Fruit fly (Drosophila melanogaster) whole organism, embryonic: ENCODE measurements around the gene COX7AL2.

Experiments
- B-H2 ChIP-seq: fragments of 200-800 bp; sonication (Bioruptor generic); optimal IDR thresholded peaks from 2 replicates; lab custom pipeline; 2018; ENCODE audit warnings: missing biosample characterization, mild to moderate bottlenecking, missing genetic modification characterization
- Blimp-1 ChIP-seq: fragments of 200-800 bp; sonication (Bioruptor generic); optimal IDR thresholded peaks from 3 replicates; lab custom pipeline; 2018; ENCODE audit warnings: missing biosample characterization, missing genetic modification characterization, mild to moderate bottlenecking, moderate library complexity, missing genetic modification reagents
- CG10267 ChIP-seq: fragments of 200-800 bp; sonication (Bioruptor generic); optimal IDR thresholded peaks from 2 replicates; lab custom pipeline; 2018; ENCODE audit warnings: missing biosample characterization, mild to moderate bottlenecking, missing genetic modification characterization, moderate library complexity
- CG10979 ChIP-seq: fragments of 200-800 bp; sonication (Bioruptor generic); optimal IDR thresholded peaks from 2 replicates; lab custom pipeline; 2018; ENCODE audit warnings: missing biosample characterization, mild to moderate bottlenecking, missing genetic modification characterization, moderate library complexity
- CG11723 ChIP-seq: fragments of 200-800 bp; sonication (Bioruptor generic); optimal IDR thresholded peaks from 2 replicates; lab custom pipeline; 2017; ENCODE audit warnings: missing biosample characterization, mild to moderate bottlenecking, missing genetic modification characterization
- CG14710 ChIP-seq: fragments of 200-800 bp; sonication (Bioruptor generic); optimal IDR thresholded peaks from 3 replicates; lab custom pipeline; 2019; ENCODE audit warnings: missing biosample characterization, mild to moderate bottlenecking, missing genetic modification characterization, moderate library complexity
- CG1529 ChIP-seq: fragments of 200-800 bp; sonication (Bioruptor generic); optimal IDR thresholded peaks from 3 replicates; lab custom pipeline; 2018; ENCODE audit warnings: missing biosample characterization, missing genetic modification characterization
- CG15514 ChIP-seq: fragments of 200-800 bp; sonication (Bioruptor generic); optimal IDR thresholded peaks from 3 replicates; lab custom pipeline; 2017; ENCODE audit warnings: missing biosample characterization, missing genetic modification characterization, mild to moderate bottlenecking, moderate library complexity, missing genetic modification reagents
- CG16863 ChIP-seq: fragments of 200-800 bp; sonication (Bioruptor generic); optimal IDR thresholded peaks from 3 replicates; lab custom pipeline; 2016; ENCODE audit warnings: missing biosample characterization, missing genetic modification characterization
- CG18262 ChIP-seq: fragments of 200-800 bp; optimal IDR thresholded peaks from 3 replicates; lab custom pipeline; 2019; ENCODE audit warnings: missing biosample characterization, mild to moderate bottlenecking, missing genetic modification characterization, moderate library complexity
- CG2202 ChIP-seq: fragments of 200-800 bp; sonication (Bioruptor generic); optimal IDR thresholded peaks from 2 replicates; lab custom pipeline; 2018; ENCODE audit warnings: missing biosample characterization, mild to moderate bottlenecking, missing genetic modification characterization
- CG2712 ChIP-seq: fragments of 200-800 bp; optimal IDR thresholded peaks from 3 replicates; lab custom pipeline; 2019; ENCODE audit warnings: missing biosample characterization, mild to moderate bottlenecking, missing genetic modification characterization, moderate library complexity
- CG2889 ChIP-seq: fragments of 200-800 bp; sonication (Bioruptor generic); IDR thresholded peaks from 3 replicates; pipeline ENCODE4 v1.3.6; 2022; ENCODE audit warnings: missing biosample characterization, missing genetic modification characterization
- CG32767 ChIP-seq: fragments of 200-800 bp; sonication (Bioruptor generic); IDR thresholded peaks from 2 replicates; pipeline ENCODE4 v1.3.6; 2022; ENCODE audit warnings: missing biosample characterization, missing genetic modification characterization
- CG4360 ChIP-seq: fragments of 200-800 bp; sonication (Bioruptor generic); IDR thresholded peaks from 2 replicates; pipeline ENCODE4 v1.3.6; 2022; ENCODE audit warnings: missing biosample characterization, missing genetic modification characterization
- CG6854 ChIP-seq: fragments of 200-800 bp; sonication (Bioruptor generic); optimal IDR thresholded peaks from 3 replicates; lab custom pipeline; 2017; ENCODE audit warnings: missing biosample characterization, mild to moderate bottlenecking, missing genetic modification characterization
- CG9797 ChIP-seq: fragments of 200-800 bp; sonication (Bioruptor generic); optimal IDR thresholded peaks from 3 replicates; lab custom pipeline; 2018; ENCODE audit warnings: missing biosample characterization, mild to moderate bottlenecking, missing genetic modification characterization
- Dll ChIP-seq: fragments of 200-800 bp; sonication (Bioruptor generic); IDR thresholded peaks from 4 replicates; pipeline ENCODE4 v1.3.6; 2022; ENCODE audit warnings: missing biosample characterization, missing genetic modification characterization; ENCODE audit not compliant: partially characterized antibody
- MTF-1 ChIP-seq: fragments of 200-800 bp; sonication (Bioruptor generic); optimal IDR thresholded peaks from 2 replicates; lab custom pipeline; 2018; ENCODE audit warnings: missing biosample characterization, mild to moderate bottlenecking, missing genetic modification characterization, borderline replicate concordance
- Med ChIP-seq: fragments of 200-800 bp; sonication (Bioruptor generic); peaks from one replicate; lab custom pipeline; 2016; ENCODE audit warnings: missing biosample characterization, missing genetic modification characterization, mild to moderate bottlenecking, inconsistent platforms, moderate library complexity
- Rfx ChIP-seq: fragments of 200-800 bp; sonication (Bioruptor generic); IDR thresholded peaks from 2 replicates; pipeline ENCODE4 v1.3.6; 2022; ENCODE audit warnings: missing biosample characterization, missing genetic modification characterization
- Trl ChIP-seq, 3 experiments: fragments of >200 bp in 2 of 3; fragments of 200-800 bp in 1 of 3; sonication (Bioruptor generic) in 1 of 3; optimal IDR thresholded peaks; 2 replicates in 1 of 3; 3 replicates in 2 of 3; lab custom pipeline; 2016 to 2017; ENCODE audit warnings: missing biosample characterization in 1 of 3, missing genetic modification characterization in 1 of 3
- Vsx1 ChIP-seq: fragments of 200-800 bp; sonication (Bioruptor generic); optimal IDR thresholded peaks from 2 replicates; lab custom pipeline; 2017; ENCODE audit warnings: missing biosample characterization, mild to moderate bottlenecking, missing genetic modification characterization, missing genetic modification reagents
- amos ChIP-seq: fragments of 200-800 bp; sonication (Bioruptor generic); IDR thresholded peaks from 2 replicates; pipeline ENCODE4 v1.3.6; 2022; ENCODE audit warnings: missing biosample characterization, missing genetic modification characterization; ENCODE audit not compliant: partially characterized antibody
- bbx ChIP-seq: fragments of 200-800 bp; sonication (Bioruptor generic); IDR thresholded peaks from 2 replicates; pipeline ENCODE4 v1.3.6; 2022; ENCODE audit warnings: missing biosample characterization, missing genetic modification characterization; ENCODE audit not compliant: partially characterized antibody
- caup ChIP-seq: fragments of 200-800 bp; sonication (Bioruptor generic); optimal IDR thresholded peaks from 3 replicates; lab custom pipeline; 2017; ENCODE audit warnings: missing biosample characterization, mild to moderate bottlenecking, missing genetic modification characterization, moderate library complexity; ENCODE audit not compliant: severe bottlenecking
- cg ChIP-seq: fragments of 200-800 bp; sonication (Bioruptor generic); optimal IDR thresholded peaks from 3 replicates; lab custom pipeline; 2019; ENCODE audit warnings: missing biosample characterization, mild to moderate bottlenecking, missing genetic modification characterization, moderate library complexity
- fd102C ChIP-seq: fragments of 200-800 bp; sonication (Bioruptor generic); optimal IDR thresholded peaks from 2 replicates; lab custom pipeline; 2018; ENCODE audit warnings: missing biosample characterization, mild to moderate bottlenecking, missing genetic modification characterization, moderate library complexity
- kni ChIP-seq: fragments of 200-800 bp; sonication (Bioruptor generic); optimal IDR thresholded peaks from 3 replicates; lab custom pipeline; 2017; ENCODE audit warnings: mild to moderate bottlenecking, missing biosample characterization, missing genetic modification reagents, missing genetic modification characterization
- lab ChIP-seq: fragments of 200-800 bp; sonication (Bioruptor generic); optimal IDR thresholded peaks from 3 replicates; lab custom pipeline; 2017; ENCODE audit warnings: missing biosample characterization, missing genetic modification characterization, mild to moderate bottlenecking, moderate library complexity, missing genetic modification reagents
- lbe ChIP-seq: fragments of 200-800 bp; sonication (Bioruptor generic); optimal IDR thresholded peaks from 2 replicates; lab custom pipeline; 2016; ENCODE audit warnings: missing biosample characterization, mild to moderate bottlenecking, missing genetic modification characterization
- mld ChIP-seq: fragments of 200-800 bp; sonication (Bioruptor generic); IDR thresholded peaks from 3 replicates; pipeline ENCODE4 v1.3.6; 2022; ENCODE audit warnings: missing biosample characterization, missing genetic modification characterization; ENCODE audit not compliant: partially characterized antibody
- odd ChIP-seq: fragments of 200-800 bp; sonication (Bioruptor generic); optimal IDR thresholded peaks from 2 replicates; lab custom pipeline; 2017; ENCODE audit warnings: missing biosample characterization, mild to moderate bottlenecking, missing genetic modification characterization
- org-1 ChIP-seq: fragments of 200-800 bp; sonication (Bioruptor generic); optimal IDR thresholded peaks from 2 replicates; lab custom pipeline; 2017; ENCODE audit warnings: missing biosample characterization, missing genetic modification characterization
- pan ChIP-seq, 4 experiments: fragments of >200 bp in 3 of 4; fragments of 200-800 bp in 1 of 4; sonication (Bioruptor generic) in 1 of 4; optimal IDR thresholded peaks in 3 of 4; IDR thresholded peaks in 1 of 4; 2 replicates each; pipeline versions ENCODE4 v1.3.6 to Lab custom; 2017 to 2022; ENCODE audit warnings: missing biosample characterization in 2 of 4, missing genetic modification characterization in 2 of 4, mixed read lengths in 1 of 4
- psq ChIP-seq: fragments of 200-800 bp; sonication (Bioruptor generic); optimal IDR thresholded peaks from 2 replicates; lab custom pipeline; 2017; ENCODE audit warnings: missing biosample characterization, missing genetic modification characterization
- pum ChIP-seq: fragments of 200-800 bp; sonication (Bioruptor generic); optimal IDR thresholded peaks from 2 replicates; lab custom pipeline; 2016; ENCODE audit warnings: missing biosample characterization, missing genetic modification characterization
- rib ChIP-seq: fragments of 200-800 bp; sonication (Bioruptor generic); IDR thresholded peaks from 2 replicates; pipeline ENCODE4 v1.3.6; 2022; ENCODE audit warnings: missing biosample characterization, missing genetic modification characterization
- scrt ChIP-seq: fragments of 200-800 bp; sonication (Bioruptor generic); optimal IDR thresholded peaks from 2 replicates; lab custom pipeline; 2018; ENCODE audit warnings: missing biosample characterization, mild to moderate bottlenecking, missing genetic modification characterization, moderate library complexity
- sqz ChIP-seq: fragments of 200-800 bp; sonication (Bioruptor generic); optimal IDR thresholded peaks from 3 replicates; lab custom pipeline; 2018; ENCODE audit warnings: missing biosample characterization, mild to moderate bottlenecking, missing genetic modification characterization
- sr ChIP-seq: fragments of 200-800 bp; sonication (Bioruptor generic); IDR thresholded peaks from 3 replicates; pipeline ENCODE4 v1.3.6; 2022; ENCODE audit warnings: missing biosample characterization, missing genetic modification characterization
- tll ChIP-seq, 2 experiments: fragments of 200-800 bp in 1 of 2; fragments of >200 bp in 1 of 2; sonication (Bioruptor generic) in 1 of 2; optimal IDR thresholded peaks; 2 replicates each; lab custom pipeline; 2017 to 2019; ENCODE audit warnings: missing biosample characterization in 2 of 2, missing genetic modification characterization in 2 of 2, mild to moderate bottlenecking in 1 of 2, moderate library complexity in 1 of 2
- tna ChIP-seq: fragments of 200-800 bp; sonication (Bioruptor generic); IDR thresholded peaks from 2 replicates; pipeline ENCODE4 v1.3.6; 2022; ENCODE audit warnings: missing biosample characterization, missing genetic modification characterization; ENCODE audit not compliant: partially characterized antibody
- tx ChIP-seq: fragments of 200-800 bp; sonication (Bioruptor generic); optimal IDR thresholded peaks from 2 replicates; lab custom pipeline; 2016; ENCODE audit warnings: missing biosample characterization, missing genetic modification characterization
- vvl ChIP-seq: fragments of 200-800 bp; sonication (Bioruptor generic); IDR thresholded peaks from 2 replicates; pipeline ENCODE4 v1.3.6; 2022; ENCODE audit warnings: missing biosample characterization, missing genetic modification characterization

Gene COX7AL2

dm6 chr2L:2177969-2178809 lies 19.5 kb downstream of the COX7AL2 start, which contains the start of gene aop (continued):
- TF ChIP-seq Trl (optimal IDR thresholded peaks at IDR 0.05; lab: Kevin White, UChicago) = no peak
- peak; percentile 72 for TF ChIP-seq Trl (GFP tag; optimal IDR thresholded peaks at IDR 0.05; lab: Kevin White, UChicago)
- TF ChIP-seq CG15514 (GFP tag; lab: Kevin White, UChicago) = peak; percentile 16
- peak; percentile 30; the same call in 1 of the 2 replicates for TF ChIP-seq tna (GFP tag; lab: Robert Waterston, UW)
- peak; percentile 77 for TF ChIP-seq fd102C
- no peak for TF ChIP-seq CG11723 (GFP tag; lab: Kevin White, UChicago)
- TF ChIP-seq bbx (GFP tag; lab: Robert Waterston, UW) = 0 out of 2 replicates have a peak, but pooled peaks have one; percentile 17
- peak; percentile 84 for TF ChIP-seq cg
- peak; percentile 15 for TF ChIP-seq CG14710
- TF ChIP-seq CG18262 (tag; lab: Kevin White, UChicago) = peak; percentile 24
- no peak for TF ChIP-seq pum (GFP tag; lab: Kevin White, UChicago)
- TF ChIP-seq amos (GFP tag; lab: Robert Waterston, UW) = peak; percentile 32; the same call in 1 of the 2 replicates
- peak; percentile 71 for TF ChIP-seq psq (GFP tag; lab: Kevin White, UChicago)
- TF ChIP-seq scrt = peak; percentile 42
- peak; percentile 26 for TF ChIP-seq Blimp-1 (GFP tag; lab: Kevin White, UChicago)
- peak; percentile 16 for TF ChIP-seq CG16863 (GFP tag; lab: Kevin White, UChicago)
- peak; percentile 72 for TF ChIP-seq kni (GFP tag; lab: Kevin White, UChicago)
- 0 out of 2 replicates have a peak, but pooled peaks have one; percentile 34 for TF ChIP-seq CG32767 (GFP tag; lab: Robert Waterston, UW)
- TF ChIP-seq CG10979 (tag; lab: Kevin White, UChicago) = peak; percentile 4
- TF ChIP-seq CG2202 (tag; lab: Kevin White, UChicago) = peak; percentile 10
- peak; percentile 53 for TF ChIP-seq sqz (GFP tag; lab: Kevin White, UChicago)
- TF ChIP-seq Rfx (GFP tag; lab: Robert Waterston, UW) = peak; percentile 38; the same call in 1 of the 2 replicates
- TF ChIP-seq CG9797 = no peak
- TF ChIP-seq caup (GFP tag; lab: Kevin White, UChicago) = peak; percentile 18
- peak; percentile 73; the same call in 2 of the 3 replicates for TF ChIP-seq sr (GFP tag; lab: Robert Waterston, UW)
- TF ChIP-seq tll (GFP tag; optimal IDR thresholded peaks at IDR 0.05; lab: Kevin White, UChicago) = peak in 1 of 2 experiments; percentile 77
- no peak for TF ChIP-seq org-1 (GFP tag; lab: Kevin White, UChicago)
- peak; percentile 16; the same call in 1 of the 2 replicates for TF ChIP-seq rib (GFP tag; lab: Robert Waterston, UW)
- peak; percentile 47 for TF ChIP-seq CG2712
- peak; percentile 36 for TF ChIP-seq B-H2
- no peak for TF ChIP-seq CG2889 (GFP tag; lab: Robert Waterston, UW)
- TF ChIP-seq lab (GFP tag; lab: Kevin White, UChicago) = peak; percentile 52
- TF ChIP-seq CG10267 (tag; lab: Kevin White, UChicago) = peak; percentile 18
- 0 out of 4 replicates have a peak, but pooled peaks have one; percentile 22 for TF ChIP-seq Dll (GFP tag; lab: Robert Waterston, UW)
- TF ChIP-seq Med = peak; percentile 90
- TF ChIP-seq CG6854 (GFP tag; lab: Kevin White, UChicago) = peak; percentile 48
- TF ChIP-seq CG4360 (GFP tag; lab: Robert Waterston, UW) = peak; percentile 89
- TF ChIP-seq pan (optimal IDR thresholded peaks at IDR 0.05; lab: Kevin White, UChicago) = no peak
- peak in 1 of 2 experiments; percentile 54 for TF ChIP-seq pan (GFP tag; optimal IDR thresholded peaks at IDR 0.05 in 1 of 2, IDR thresholded peaks at IDR 0.05 in 1 of 2)
- TF ChIP-seq CG1529 (GFP tag; lab: Kevin White, UChicago) = peak; percentile 9
- no peak for TF ChIP-seq mld (GFP tag; lab: Robert Waterston, UW)
- TF ChIP-seq Vsx1 = peak; percentile 44
- TF ChIP-seq vvl (GFP tag; lab: Robert Waterston, UW) = peak; percentile 48; the same call in 1 of the 2 replicates
- TF ChIP-seq tx (GFP tag; lab: Kevin White, UChicago) = no peak
- TF ChIP-seq MTF-1 (GFP tag; lab: Kevin White, UChicago) = peak; percentile 48
- TF ChIP-seq odd = peak; percentile 53
- TF ChIP-seq lbe = peak; percentile 3
